Fruit fly (Drosophila melanogaster) S2 (cell line): Measurements from ENCODE around the gene aux.

Experiments used
- CG8478 ChIP-seq: fragments of >200 bp; optimal IDR thresholded peaks from 2 replicates; lab custom pipeline; 2018
- CTCF ChIP-seq, 2 experiments: fragments of >200 bp; optimal IDR thresholded peaks; 2 replicates each; lab custom pipeline; 2018

dm6 chr3R:4220030-4220429 is 8.4 kb downstream of the aux start, which contains the start of gene CG31516:
- TF ChIP-seq CG8478, result no peak
- no peak for TF ChIP-seq CTCF (optimal IDR thresholded peaks at IDR 0.05; lab: Kevin White, UChicago)
